Fruit fly (Drosophila melanogaster): ENCODE results near the gene Fntb.

Gene Fntb

DNA sequence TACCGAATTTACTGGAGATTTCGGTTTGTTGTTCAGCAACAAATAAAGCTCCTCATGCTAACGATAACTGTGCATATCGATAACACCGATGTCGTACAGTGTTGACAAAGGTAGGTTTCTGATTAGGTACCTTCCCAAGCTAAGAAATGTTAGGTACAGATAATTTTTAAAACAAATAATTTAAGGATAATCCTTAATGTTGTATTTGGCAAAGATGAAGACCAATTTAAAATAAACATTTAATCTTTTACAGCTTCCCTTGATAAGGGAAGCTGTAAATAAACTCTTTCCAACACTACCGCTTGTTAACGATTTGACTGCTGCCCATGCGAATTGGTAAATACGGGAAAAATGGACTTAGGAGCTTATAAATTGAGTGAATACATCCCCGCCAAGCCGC, 10.1 kb downstream of the Fntb start, which contains the start of the genes Ttc1 and CG14882 (continued):
- TF ChIP-seq jigr1 (GFP tag; IDR thresholded peaks at IDR 0.05) = no peak; the same call in 2 of the 3 replicates
- TF ChIP-seq CG3995 (GFP tag; optimal IDR thresholded peaks at IDR 0.05) = peak; percentile 66
- peak; percentile 32 for TF ChIP-seq sima (GFP tag; optimal IDR thresholded peaks at IDR 0.05)
- TF ChIP-seq CG13624 (GFP tag; optimal IDR thresholded peaks at IDR 0.05) = peak; percentile 93
- peak; percentile 80 for TF ChIP-seq Meics (GFP tag; optimal IDR thresholded peaks at IDR 0.05)
- no peak for TF ChIP-seq oc (tag; optimal IDR thresholded peaks at IDR 0.05)
- TF ChIP-seq BEAF-32 (GFP tag; optimal IDR thresholded peaks at IDR 0.05) = peak; percentile 56
- TF ChIP-seq CG3281 (GFP tag; optimal IDR thresholded peaks at IDR 0.05) = peak; percentile 73
- TF ChIP-seq fd3F (GFP tag; optimal IDR thresholded peaks at IDR 0.05) = peak; percentile 73
- TF ChIP-seq ind (GFP tag; optimal IDR thresholded peaks at IDR 0.05) = peak; percentile 85
- peak; percentile 84 for TF ChIP-seq her (GFP tag; optimal IDR thresholded peaks at IDR 0.05)
- TF ChIP-seq Lim3 (GFP tag; IDR thresholded peaks at IDR 0.05) = peak; percentile 68; the same call in 1 of the 2 replicates
- TF ChIP-seq Med (GFP tag) = peak; percentile 97
- no peak for TF ChIP-seq br (optimal IDR thresholded peaks at IDR 0.05)
- TF ChIP-seq Hr39 (optimal IDR thresholded peaks at IDR 0.05) = no peak
- TF ChIP-seq tup (GFP tag; optimal IDR thresholded peaks at IDR 0.05) = peak; percentile 82
- peak; percentile 73; the same call in 2 of the 3 replicates for TF ChIP-seq Mrtf (GFP tag; IDR thresholded peaks at IDR 0.05)
- TF ChIP-seq sc (optimal IDR thresholded peaks at IDR 0.05) = no peak
- TF ChIP-seq sc (GFP tag; optimal IDR thresholded peaks at IDR 0.05) = peak; percentile 61
- peak; percentile 88 for TF ChIP-seq chn (GFP tag; optimal IDR thresholded peaks at IDR 0.05)
- TF ChIP-seq CG10431 (GFP tag; optimal IDR thresholded peaks at IDR 0.05) = peak; percentile 40
- peak; percentile 77; the same call in 2 of the 3 replicates for TF ChIP-seq Dbx (GFP tag; IDR thresholded peaks at IDR 0.05)
- TF ChIP-seq Dref (GFP tag; IDR thresholded peaks at IDR 0.05) = peak; percentile 73
- peak; percentile 84 to 91 for TF ChIP-seq dpn (GFP tag; optimal IDR thresholded peaks at IDR 0.05)
- peak; percentile 87 for TF ChIP-seq HLH54F (GFP tag; optimal IDR thresholded peaks at IDR 0.05)
- TF ChIP-seq wek (GFP tag; optimal IDR thresholded peaks at IDR 0.05) = no peak
- TF ChIP-seq CG16813 (GFP tag; IDR thresholded peaks at IDR 0.05; ENCODE audit: partially characterized antibody) = peak; percentile 43; the same call in 2 of the 3 replicates
- TF ChIP-seq CG16815 (GFP tag; optimal IDR thresholded peaks at IDR 0.05) = peak; percentile 56
- TF ChIP-seq al (GFP tag; IDR thresholded peaks at IDR 0.05) = peak; percentile 59
- TF ChIP-seq ems (GFP tag; optimal IDR thresholded peaks at IDR 0.05) = peak; percentile 73
- peak; percentile 65 for TF ChIP-seq CG3407 (GFP tag; optimal IDR thresholded peaks at IDR 0.05)
- peak; percentile 84 for TF ChIP-seq bowl (GFP tag; IDR thresholded peaks at IDR 0.05)
- TF ChIP-seq ATbp (GFP tag; optimal IDR thresholded peaks at IDR 0.05) = peak; percentile 78
- TF ChIP-seq Camta (GFP tag; optimal IDR thresholded peaks at IDR 0.05) = peak; percentile 79
- TF ChIP-seq zfh1 (GFP tag; IDR thresholded peaks at IDR 0.05) = peak; percentile 91
- peak; percentile 49 for TF ChIP-seq CG30431 (GFP tag; optimal IDR thresholded peaks at IDR 0.05)
- TF ChIP-seq ab (GFP tag; optimal IDR thresholded peaks at IDR 0.05) = peak; percentile 32
- no peak; the same call in 1 of the 2 replicates for TF ChIP-seq GATAe (GFP tag; conservative IDR thresholded peaks at IDR 0.05)
- no peak for TF ChIP-seq Sox100B (GFP tag; optimal IDR thresholded peaks at IDR 0.05)
- TF ChIP-seq CG31365 (tag; optimal IDR thresholded peaks at IDR 0.05) = no peak
- TF ChIP-seq lov (optimal IDR thresholded peaks at IDR 0.05) = no peak
- no peak for TF ChIP-seq lov (GFP tag; IDR thresholded peaks at IDR 0.05)
- peak; percentile 83 for TF ChIP-seq CG13296 (GFP tag; optimal IDR thresholded peaks at IDR 0.05)
- TF ChIP-seq CG1792 (GFP tag; optimal IDR thresholded peaks at IDR 0.05) = peak; percentile 45
- TF ChIP-seq lmd (GFP tag; IDR thresholded peaks at IDR 0.05) = peak; percentile 80
- no peak for TF ChIP-seq CG17802 (tag; optimal IDR thresholded peaks at IDR 0.05)
- peak; percentile 74 for TF ChIP-seq gsb-n (tag; optimal IDR thresholded peaks at IDR 0.05)
- peak; percentile 77 for TF ChIP-seq HLH3B (GFP tag; IDR thresholded peaks at IDR 0.05)
- TF ChIP-seq Sox102F (GFP tag; optimal IDR thresholded peaks at IDR 0.05) = no peak
- 0 out of 3 replicates have a peak, but pooled peaks have one; percentile 24 for TF ChIP-seq Doc3 (GFP tag; IDR thresholded peaks at IDR 0.05; ENCODE audit: partially characterized antibody)
- peak; percentile 29; the same call in 1 of the 2 replicates for TF ChIP-seq CG4404 (GFP tag; IDR thresholded peaks at IDR 0.05)
- no peak for TF ChIP-seq D19A (tag; optimal IDR thresholded peaks at IDR 0.05)

Data from whole organism, embryonic.